Worm (Caenorhabditis elegans) whole organism, L2 larva: ENCODE results near the gene T01B10.5.

ENCODE experiments used
- lin-11 ChIP-seq: fragments of 150-350 bp; sonication (generic microtip); optimal IDR thresholded peaks from 2 replicates; lab custom pipeline; 2014; ENCODE audit warnings: missing biosample characterization, missing genetic modification characterization, inconsistent platforms, mixed read lengths
- unc-55 ChIP-seq: fragments of 150-350 bp; sonication (generic microtip); optimal IDR thresholded peaks from 3 replicates; lab custom pipeline; 2014; ENCODE audit warnings: missing biosample characterization, missing genetic modification reagents, missing genetic modification characterization

DNA sequence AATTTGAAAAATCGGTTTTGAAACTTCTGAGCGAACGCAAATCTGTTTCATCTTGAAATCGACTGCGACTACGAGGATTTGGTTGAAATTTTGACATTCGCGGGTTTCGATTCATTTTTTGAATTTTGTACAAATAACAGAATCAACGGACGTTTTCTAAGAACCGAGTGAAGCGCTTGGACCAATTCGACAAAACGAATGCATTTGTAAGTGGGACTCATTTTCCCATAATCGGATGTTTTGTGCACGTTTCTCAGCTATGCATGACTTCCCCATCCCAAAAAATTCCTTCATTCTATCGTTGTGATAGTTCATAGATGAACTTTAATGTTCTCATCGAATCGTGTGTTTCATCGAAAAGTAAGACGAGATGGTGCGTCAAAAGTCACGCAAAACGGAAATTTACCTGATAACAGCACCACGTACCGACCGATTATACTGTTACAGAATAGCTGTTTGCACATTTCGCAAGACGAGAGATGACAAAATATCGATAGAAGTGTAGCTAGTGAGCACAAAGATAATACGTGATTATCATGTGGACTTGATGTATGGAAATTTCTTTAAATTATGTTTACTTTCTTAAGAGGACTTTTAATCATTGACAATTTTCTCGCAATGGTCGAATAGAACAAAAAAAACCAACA is 24.9 kb upstream of the T01B10.5 start, which contains the start of gene mec-10:
- TF ChIP-seq lin-11 (tag; lab: Kevin White, UChicago) (no peak), unc-55 (GFP tag; lab: Kevin White, UChicago) (peak; percentile 66)
